Fruit fly (Drosophila melanogaster) whole organism, embryonic: ENCODE measurements around the gene CG11085.

Experiments
- Adf1 ChIP-seq: fragments of 200-800 bp; sonication (Bioruptor generic); IDR thresholded peaks from 2 replicates; pipeline ENCODE4 v1.3.6; 2022; ENCODE audit warnings: missing biosample characterization, missing genetic modification characterization
- Asciz ChIP-seq: fragments of 200-800 bp; sonication (Bioruptor generic); optimal IDR thresholded peaks from 2 replicates; lab custom pipeline; 2017; ENCODE audit warnings: missing biosample characterization, mild to moderate bottlenecking, missing genetic modification characterization, missing genetic modification reagents
- Atf-2 ChIP-seq: fragments of 200-800 bp; sonication (Bioruptor generic); optimal IDR thresholded peaks from 2 replicates; lab custom pipeline; 2016; ENCODE audit warnings: missing biosample characterization, missing genetic modification characterization
- Atf3 ChIP-seq: fragments of 200-800 bp; sonication (Bioruptor generic); optimal IDR thresholded peaks from 3 replicates; lab custom pipeline; 2016; ENCODE audit warnings: missing biosample characterization, missing genetic modification characterization
- C15 ChIP-seq: fragments of 200-800 bp; sonication (Bioruptor generic); IDR thresholded peaks from 3 replicates; pipeline ENCODE4 v1.3.6; 2022; ENCODE audit warnings: missing biosample characterization, missing genetic modification characterization
- CG11093 ChIP-seq: fragments of 200-800 bp; sonication (Bioruptor generic); IDR thresholded peaks from 3 replicates; pipeline ENCODE4 v1.3.6; 2022; ENCODE audit warnings: missing biosample characterization, missing genetic modification characterization
- CG11504 ChIP-seq: fragments of 200-800 bp; sonication (Bioruptor generic); optimal IDR thresholded peaks from 3 replicates; lab custom pipeline; 2019; ENCODE audit warnings: missing biosample characterization, mild to moderate bottlenecking, missing genetic modification characterization, moderate library complexity
- CG11695 ChIP-seq: fragments of 200-800 bp; sonication (Bioruptor generic); IDR thresholded peaks from 3 replicates; pipeline ENCODE4 v1.3.6; 2022; ENCODE audit warnings: missing biosample characterization, missing genetic modification characterization
- CG15269 ChIP-seq: fragments of 200-800 bp; sonication (Bioruptor generic); optimal IDR thresholded peaks from 2 replicates; lab custom pipeline; 2018; ENCODE audit warnings: missing biosample characterization, mild to moderate bottlenecking, missing genetic modification characterization, moderate library complexity
- CG15479 ChIP-seq: fragments of 200-800 bp; sonication (Bioruptor generic); optimal IDR thresholded peaks from 3 replicates; lab custom pipeline; 2019; ENCODE audit warnings: missing biosample characterization, mild to moderate bottlenecking, missing genetic modification characterization, moderate library complexity
- CG15601 ChIP-seq: fragments of 200-800 bp; sonication (Bioruptor generic); optimal IDR thresholded peaks from 3 replicates; lab custom pipeline; 2019; ENCODE audit warnings: missing biosample characterization, mild to moderate bottlenecking, missing genetic modification characterization, moderate library complexity
- CG17802 ChIP-seq: fragments of 200-800 bp; sonication (Bioruptor generic); optimal IDR thresholded peaks from 2 replicates; lab custom pipeline; 2018; ENCODE audit warnings: missing biosample characterization, mild to moderate bottlenecking, missing genetic modification characterization, moderate library complexity
- CG17829 ChIP-seq: fragments of 200-800 bp; optimal IDR thresholded peaks from 2 replicates; lab custom pipeline; 2019; ENCODE audit warnings: missing biosample characterization, mild to moderate bottlenecking, missing genetic modification characterization, moderate library complexity
- CG1832 ChIP-seq: fragments of 200-800 bp; sonication (Bioruptor generic); optimal IDR thresholded peaks from 2 replicates; lab custom pipeline; 2017; ENCODE audit warnings: missing biosample characterization, mild to moderate bottlenecking, missing genetic modification characterization, inconsistent platforms
- CG2120 ChIP-seq: fragments of 200-800 bp; sonication (Bioruptor generic); optimal IDR thresholded peaks from 3 replicates; lab custom pipeline; 2016; ENCODE audit warnings: missing biosample characterization, missing genetic modification characterization
- CG2678 ChIP-seq: fragments of 200-800 bp; sonication (Bioruptor generic); optimal IDR thresholded peaks from 3 replicates; lab custom pipeline; 2019; ENCODE audit warnings: missing biosample characterization, mild to moderate bottlenecking, missing genetic modification characterization, moderate library complexity
- CG43689 ChIP-seq: fragments of 200-800 bp; sonication (Bioruptor generic); IDR thresholded peaks from 2 replicates; pipeline ENCODE4 v1.3.6; 2022; ENCODE audit warnings: missing biosample characterization, missing genetic modification characterization
- CG4730 ChIP-seq: fragments of 200-800 bp; sonication (Bioruptor generic); IDR thresholded peaks from 2 replicates; pipeline ENCODE4 v1.3.6; 2022; ENCODE audit warnings: missing biosample characterization, missing genetic modification characterization
- CG4854 ChIP-seq: fragments of 200-800 bp; sonication (Bioruptor generic); optimal IDR thresholded peaks from 2 replicates; lab custom pipeline; 2016; ENCODE audit warnings: missing biosample characterization, missing genetic modification characterization, inconsistent platforms
- CG7839 ChIP-seq: fragments of 200-800 bp; sonication (Bioruptor generic); optimal IDR thresholded peaks from 3 replicates; lab custom pipeline; 2018; ENCODE audit warnings: missing biosample characterization, mild to moderate bottlenecking, missing genetic modification characterization, moderate library complexity
- CG8359 ChIP-seq: fragments of 200-800 bp; sonication (Bioruptor generic); optimal IDR thresholded peaks from 2 replicates; lab custom pipeline; 2017; ENCODE audit warnings: missing biosample characterization, mild to moderate bottlenecking, missing genetic modification characterization, borderline replicate concordance
- CG8478 ChIP-seq: fragments of >200 bp; optimal IDR thresholded peaks from 2 replicates; lab custom pipeline; 2018
- CG8924 ChIP-seq: fragments of 200-800 bp; optimal IDR thresholded peaks from 3 replicates; lab custom pipeline; 2019; ENCODE audit warnings: missing biosample characterization, mild to moderate bottlenecking, missing genetic modification characterization, moderate library complexity
- Chrac-16 ChIP-seq: fragments of 200-800 bp; sonication (Bioruptor generic); optimal IDR thresholded peaks from 3 replicates; lab custom pipeline; 2016; ENCODE audit warnings: missing biosample characterization, missing genetic modification characterization
- D ChIP-seq, 2 experiments: fragments of 200-800 bp in 1 of 2; fragments of >200 bp in 1 of 2; sonication (Bioruptor generic) in 1 of 2; optimal IDR thresholded peaks; 2 replicates in 1 of 2; 3 replicates in 1 of 2; lab custom pipeline; 2017; ENCODE audit warnings: mild to moderate bottlenecking in 1 of 2, missing biosample characterization in 1 of 2, missing genetic modification characterization in 1 of 2, missing genetic modification reagents in 1 of 2
- E2f2 ChIP-seq: fragments of 200-800 bp; sonication (Bioruptor generic); IDR thresholded peaks from 2 replicates; pipeline ENCODE4 v1.3.6; 2022; ENCODE audit warnings: missing biosample characterization, missing genetic modification characterization
- Hr51 ChIP-seq, 2 experiments: fragments of 200-800 bp; sonication (Bioruptor generic); optimal IDR thresholded peaks; 2 replicates in 1 of 2; 3 replicates in 1 of 2; lab custom pipeline; 2016 to 2018; ENCODE audit warnings: missing biosample characterization in 2 of 2, missing genetic modification characterization in 2 of 2, mild to moderate bottlenecking in 1 of 2, moderate library complexity in 1 of 2
- Jarid2 ChIP-seq: fragments of 200-800 bp; sonication (Bioruptor generic); optimal IDR thresholded peaks from 3 replicates; lab custom pipeline; 2017; ENCODE audit warnings: mild to moderate bottlenecking, missing biosample characterization, missing genetic modification reagents, missing genetic modification characterization
- Myb ChIP-seq: fragments of 200-800 bp; sonication (Bioruptor generic); optimal IDR thresholded peaks from 2 replicates; lab custom pipeline; 2016; ENCODE audit warnings: missing biosample characterization, missing genetic modification characterization
- Opbp ChIP-seq: fragments of 200-800 bp; sonication (Bioruptor generic); IDR thresholded peaks from 3 replicates; pipeline ENCODE4 v1.3.6; 2022; ENCODE audit warnings: missing biosample characterization, missing genetic modification characterization; ENCODE audit not compliant: partially characterized antibody
- Poxn ChIP-seq: fragments of 200-800 bp; sonication (Bioruptor generic); IDR thresholded peaks from 2 replicates; pipeline ENCODE4 v1.3.6; 2022; ENCODE audit warnings: missing biosample characterization, missing genetic modification characterization
- Ptx1 ChIP-seq: fragments of 200-800 bp; sonication (Bioruptor generic); IDR thresholded peaks from 2 replicates; pipeline ENCODE4 v1.3.6; 2022; ENCODE audit warnings: missing biosample characterization, missing genetic modification characterization
- Rfx ChIP-seq: fragments of 200-800 bp; sonication (Bioruptor generic); IDR thresholded peaks from 2 replicates; pipeline ENCODE4 v1.3.6; 2022; ENCODE audit warnings: missing biosample characterization, missing genetic modification characterization
- Sox102F ChIP-seq: fragments of 200-800 bp; sonication (Bioruptor generic); optimal IDR thresholded peaks from 2 replicates; lab custom pipeline; 2018; ENCODE audit warnings: missing biosample characterization, mild to moderate bottlenecking, missing genetic modification characterization, moderate library complexity
- Sry-β ChIP-seq: fragments of 200-800 bp; sonication (Bioruptor generic); optimal IDR thresholded peaks from 2 replicates; lab custom pipeline; 2018; ENCODE audit warnings: missing biosample characterization, mild to moderate bottlenecking, missing genetic modification characterization, moderate library complexity
- ab ChIP-seq: fragments of 200-800 bp; sonication (Bioruptor generic); optimal IDR thresholded peaks from 2 replicates; lab custom pipeline; 2016; ENCODE audit warnings: missing biosample characterization, missing genetic modification characterization
- ase ChIP-seq: fragments of 200-800 bp; sonication (Bioruptor generic); IDR thresholded peaks from 3 replicates; pipeline ENCODE4 v1.3.6; 2022; ENCODE audit warnings: missing biosample characterization, missing genetic modification characterization
- chif ChIP-seq, 2 experiments: fragments of 200-800 bp; sonication (Bioruptor generic); optimal IDR thresholded peaks; 3 replicates each; lab custom pipeline; 2016; ENCODE audit warnings: missing biosample characterization in 2 of 2, missing genetic modification characterization in 2 of 2
- crp ChIP-seq, 2 experiments: fragments of 200-800 bp; sonication (Bioruptor generic); optimal IDR thresholded peaks; 2 replicates in 1 of 2; 3 replicates in 1 of 2; lab custom pipeline; 2017; ENCODE audit warnings: missing biosample characterization in 2 of 2, missing genetic modification characterization in 2 of 2, mild to moderate bottlenecking in 1 of 2, moderate library complexity in 1 of 2
- cwo ChIP-seq: fragments of 200-800 bp; sonication (Bioruptor generic); optimal IDR thresholded peaks from 3 replicates; lab custom pipeline; 2017; ENCODE audit warnings: missing biosample characterization, missing genetic modification characterization, mild to moderate bottlenecking, moderate library complexity, missing genetic modification reagents
- dati ChIP-seq: fragments of 200-800 bp; sonication (Bioruptor generic); IDR thresholded peaks from 2 replicates; pipeline ENCODE4 v1.3.6; 2022; ENCODE audit warnings: missing biosample characterization, missing genetic modification characterization
- exex ChIP-seq: fragments of 200-800 bp; sonication (Bioruptor generic); optimal IDR thresholded peaks from 4 replicates; lab custom pipeline; 2018; ENCODE audit warnings: missing biosample characterization, mild to moderate bottlenecking, missing genetic modification characterization, moderate library complexity
- fu2 ChIP-seq: fragments of 200-800 bp; sonication (Bioruptor generic); optimal IDR thresholded peaks from 2 replicates; lab custom pipeline; 2016; ENCODE audit warnings: missing biosample characterization, missing genetic modification characterization
- grau ChIP-seq: fragments of 200-800 bp; optimal IDR thresholded peaks from 3 replicates; lab custom pipeline; 2019; ENCODE audit warnings: missing biosample characterization, mild to moderate bottlenecking, missing genetic modification characterization, moderate library complexity
- jing ChIP-seq: fragments of 200-800 bp; sonication (Bioruptor generic); optimal IDR thresholded peaks from 2 replicates; lab custom pipeline; 2018; ENCODE audit warnings: missing biosample characterization, mild to moderate bottlenecking, missing genetic modification characterization
- p53 ChIP-seq: fragments of 200-800 bp; sonication (Bioruptor generic); optimal IDR thresholded peaks from 2 replicates; lab custom pipeline; 2016; ENCODE audit warnings: missing biosample characterization, missing genetic modification characterization
- sc ChIP-seq, 3 experiments: fragments of >200 bp in 2 of 3; fragments of 200-800 bp in 1 of 3; sonication (Bioruptor generic) in 1 of 3; optimal IDR thresholded peaks; 2 replicates in 2 of 3; 3 replicates in 1 of 3; lab custom pipeline; 2017; ENCODE audit warnings: mild to moderate bottlenecking in 1 of 3, missing biosample characterization in 1 of 3, missing genetic modification characterization in 1 of 3, missing genetic modification reagents in 1 of 3

CG11085 gene

dm6 chrX:12578701-12579372 is 37.3 kb upstream of the CG11085 start (continued):
- TF ChIP-seq fu2 (GFP tag; lab: Kevin White, UChicago) (peak; percentile 33), CG2678 (tag; lab: Kevin White, UChicago) (peak; percentile 86), Sry-β (GFP tag; lab: Kevin White, UChicago) (peak; percentile 2), Chrac-16 (peak; percentile 1), Atf3 (GFP tag; lab: Kevin White, UChicago) (peak; percentile 8), CG11504 (tag; lab: Kevin White, UChicago) (peak; percentile 81), Rfx (GFP tag; lab: Robert Waterston, UW) (peak; percentile 51), jing (peak; percentile 34), Poxn (no peak), CG2120 (peak; percentile 68), crp (GFP tag; optimal IDR thresholded peaks at IDR 0.05; lab: Kevin White, UChicago) (no peak), ase (0 out of 3 replicates have a peak, but pooled peaks have one; percentile 40), chif (GFP tag; optimal IDR thresholded peaks at IDR 0.05; lab: Kevin White, UChicago) (peak; percentile 19 to 30), CG8478 (lab: Kevin White, UChicago) (peak; percentile 83), dati (GFP tag; lab: Robert Waterston, UW) (no peak), CG15479 (GFP tag; lab: Kevin White, UChicago) (peak; percentile 78), Sox102F (GFP tag; lab: Kevin White, UChicago) (peak; percentile 76), exex (tag; lab: Kevin White, UChicago) (no peak), ab (no peak), CG15601 (tag; lab: Kevin White, UChicago) (peak; percentile 65), CG1832 (GFP tag; lab: Kevin White, UChicago) (peak; percentile 72), D (optimal IDR thresholded peaks at IDR 0.05; lab: Kevin White, UChicago) (no peak), D (GFP tag; optimal IDR thresholded peaks at IDR 0.05; lab: Kevin White, UChicago) (peak; percentile 49), Asciz (GFP tag; lab: Kevin White, UChicago) (peak; percentile 61), CG17829 (peak; percentile 49), Myb (GFP tag; lab: Kevin White, UChicago) (no peak), CG7839 (tag; lab: Kevin White, UChicago) (peak; percentile 83), Ptx1 (GFP tag; lab: Robert Waterston, UW) (peak; percentile 51), Adf1 (GFP tag; lab: Robert Waterston, UW) (no peak), sc (optimal IDR thresholded peaks at IDR 0.05; lab: Kevin White, UChicago) (no peak), sc (GFP tag; optimal IDR thresholded peaks at IDR 0.05; lab: Kevin White, UChicago) (peak; percentile 64), grau (tag; lab: Kevin White, UChicago) (peak; percentile 80), Atf-2 (peak; percentile 16), CG17802 (tag; lab: Kevin White, UChicago) (peak; percentile 4), Jarid2 (GFP tag; lab: Kevin White, UChicago) (peak; percentile 48), E2f2 (GFP tag; lab: Robert Waterston, UW) (peak; percentile 34; the same call in 1 of the 2 replicates), CG4730 (GFP tag; lab: Robert Waterston, UW) (peak; percentile 39; the same call in 1 of the 2 replicates), CG8924 (tag; lab: Kevin White, UChicago) (peak; percentile 67), Opbp (0 out of 3 replicates have a peak, but pooled peaks have one; percentile 19), CG15269 (tag; lab: Kevin White, UChicago) (peak; percentile 77), CG8359 (peak; percentile 15), C15 (0 out of 3 replicates have a peak, but pooled peaks have one; percentile 13), CG4854 (GFP tag; lab: Kevin White, UChicago) (peak; percentile 18), cwo (GFP tag; lab: Kevin White, UChicago) (peak; percentile 78), p53 (GFP tag; lab: Kevin White, UChicago) (no peak), CG43689 (GFP tag; lab: Robert Waterston, UW) (peak; percentile 27; the same call in 1 of the 2 replicates), CG11695 (GFP tag; lab: Robert Waterston, UW) (peak; percentile 41; the same call in 1 of the 3 replicates), Hr51 (GFP tag; optimal IDR thresholded peaks at IDR 0.05; lab: Kevin White, UChicago) (peak in 1 of 2 experiments; percentile 80), CG11093 (GFP tag; lab: Robert Waterston, UW) (no peak)
